Fruit fly (Drosophila melanogaster) whole organism, embryonic: ENCODE measurements around the gene Nlg4.

ENCODE experiments used
- CG10366 ChIP-seq: fragments of 200-800 bp; sonication (Bioruptor generic); IDR thresholded peaks from 2 replicates; pipeline ENCODE4 v1.3.6; 2022; ENCODE audit warnings: missing biosample characterization, missing genetic modification characterization
- CG11093 ChIP-seq: fragments of 200-800 bp; sonication (Bioruptor generic); IDR thresholded peaks from 3 replicates; pipeline ENCODE4 v1.3.6; 2022; ENCODE audit warnings: missing biosample characterization, missing genetic modification characterization
- CG11504 ChIP-seq: fragments of 200-800 bp; sonication (Bioruptor generic); optimal IDR thresholded peaks from 3 replicates; lab custom pipeline; 2019; ENCODE audit warnings: missing biosample characterization, mild to moderate bottlenecking, missing genetic modification characterization, moderate library complexity
- CG1603 ChIP-seq: fragments of 200-800 bp; sonication (Bioruptor generic); optimal IDR thresholded peaks from 2 replicates; lab custom pipeline; 2019; ENCODE audit warnings: missing biosample characterization, mild to moderate bottlenecking, missing genetic modification characterization, moderate library complexity
- CG1647 ChIP-seq: fragments of 200-800 bp; sonication (Bioruptor generic); optimal IDR thresholded peaks from 3 replicates; lab custom pipeline; 2016; ENCODE audit warnings: missing biosample characterization, missing genetic modification characterization
- CG17802 ChIP-seq: fragments of 200-800 bp; sonication (Bioruptor generic); optimal IDR thresholded peaks from 2 replicates; lab custom pipeline; 2018; ENCODE audit warnings: missing biosample characterization, mild to moderate bottlenecking, missing genetic modification characterization, moderate library complexity
- CG18262 ChIP-seq: fragments of 200-800 bp; optimal IDR thresholded peaks from 3 replicates; lab custom pipeline; 2019; ENCODE audit warnings: missing biosample characterization, mild to moderate bottlenecking, missing genetic modification characterization, moderate library complexity
- CG18764 ChIP-seq: fragments of 200-800 bp; sonication (Bioruptor generic); optimal IDR thresholded peaks from 3 replicates; lab custom pipeline; 2016; ENCODE audit warnings: missing biosample characterization, missing genetic modification characterization
- CG2116 ChIP-seq: fragments of 200-800 bp; sonication (Bioruptor generic); optimal IDR thresholded peaks from 3 replicates; lab custom pipeline; 2018; ENCODE audit warnings: missing biosample characterization, mild to moderate bottlenecking, missing genetic modification characterization
- CG2199 ChIP-seq: fragments of 200-800 bp; sonication (Bioruptor generic); IDR thresholded peaks from 3 replicates; pipeline ENCODE4 v1.3.6; 2022; ENCODE audit warnings: missing biosample characterization, missing genetic modification characterization
- CG31388 ChIP-seq: fragments of 200-800 bp; sonication (Bioruptor generic); optimal IDR thresholded peaks from 2 replicates; lab custom pipeline; 2016; ENCODE audit warnings: missing biosample characterization, missing genetic modification characterization
- CG4820 ChIP-seq: fragments of 200-800 bp; sonication (Bioruptor generic); optimal IDR thresholded peaks from 3 replicates; lab custom pipeline; 2016; ENCODE audit warnings: missing biosample characterization, missing genetic modification characterization
- CG8290 ChIP-seq, 3 experiments: fragments of 200-800 bp; sonication (Bioruptor generic); optimal IDR thresholded peaks; 2 replicates each; lab custom pipeline; 2016 to 2019; ENCODE audit warnings: missing biosample characterization in 3 of 3, missing genetic modification characterization in 3 of 3, mild to moderate bottlenecking in 2 of 3, moderate library complexity in 1 of 3
- CG9437 ChIP-seq: fragments of 200-800 bp; sonication (Bioruptor generic); optimal IDR thresholded peaks from 2 replicates; lab custom pipeline; 2018; ENCODE audit warnings: missing biosample characterization, mild to moderate bottlenecking, missing genetic modification characterization
- CG9727 ChIP-seq: fragments of 200-800 bp; sonication (Bioruptor generic); optimal IDR thresholded peaks from 3 replicates; lab custom pipeline; 2017; ENCODE audit warnings: missing biosample characterization, mild to moderate bottlenecking, missing genetic modification characterization
- CG9817 ChIP-seq: fragments of 200-800 bp; sonication (Bioruptor generic); optimal IDR thresholded peaks from 2 replicates; lab custom pipeline; 2018; ENCODE audit warnings: missing biosample characterization, mild to moderate bottlenecking, missing genetic modification characterization, moderate library complexity
- CTCF ChIP-seq: fragments of 200-800 bp; sonication (Bioruptor generic); optimal IDR thresholded peaks from 2 replicates; lab custom pipeline; 2017; ENCODE audit warnings: missing biosample characterization, mild to moderate bottlenecking, missing genetic modification characterization, moderate library complexity
- Chrac-16 ChIP-seq: fragments of 200-800 bp; sonication (Bioruptor generic); optimal IDR thresholded peaks from 3 replicates; lab custom pipeline; 2016; ENCODE audit warnings: missing biosample characterization, missing genetic modification characterization
- E2f1 ChIP-seq: fragments of 200-800 bp; sonication (Bioruptor generic); IDR thresholded peaks from 2 replicates; pipeline ENCODE4 v1.3.6; 2022; ENCODE audit warnings: missing biosample characterization, missing genetic modification characterization
- H2.0 ChIP-seq: fragments of 200-800 bp; sonication (Bioruptor generic); IDR thresholded peaks from 2 replicates; pipeline ENCODE4 v1.3.6; 2022; ENCODE audit warnings: missing biosample characterization, missing genetic modification characterization
- Hr39 ChIP-seq: fragments of >200 bp; optimal IDR thresholded peaks from 2 replicates; lab custom pipeline; 2017
- Lhr ChIP-seq: fragments of 200-800 bp; sonication (Bioruptor generic); optimal IDR thresholded peaks from 3 replicates; lab custom pipeline; 2017; ENCODE audit warnings: mild to moderate bottlenecking, missing biosample characterization, missing genetic modification reagents, missing genetic modification characterization
- Myb ChIP-seq: fragments of 200-800 bp; sonication (Bioruptor generic); optimal IDR thresholded peaks from 2 replicates; lab custom pipeline; 2016; ENCODE audit warnings: missing biosample characterization, missing genetic modification characterization
- Oaz ChIP-seq: fragments of 200-800 bp; sonication (Bioruptor generic); IDR thresholded peaks from 2 replicates; pipeline ENCODE4 v1.3.6; 2022; ENCODE audit warnings: missing biosample characterization, missing genetic modification characterization
- Sry-δ ChIP-seq: fragments of 200-800 bp; sonication (Bioruptor generic); optimal IDR thresholded peaks from 2 replicates; lab custom pipeline; 2016; ENCODE audit warnings: missing biosample characterization, missing genetic modification characterization
- ase ChIP-seq: fragments of 200-800 bp; sonication (Bioruptor generic); IDR thresholded peaks from 3 replicates; pipeline ENCODE4 v1.3.6; 2022; ENCODE audit warnings: missing biosample characterization, missing genetic modification characterization
- bsh ChIP-seq, 2 experiments: fragments of 200-800 bp; sonication (Bioruptor generic); optimal IDR thresholded peaks; 2 replicates each; lab custom pipeline; 2017 to 2018; ENCODE audit warnings: mild to moderate bottlenecking in 2 of 2, missing biosample characterization in 2 of 2, missing genetic modification characterization in 2 of 2, moderate library complexity in 1 of 2
- disco-r ChIP-seq: fragments of 200-800 bp; sonication (Bioruptor generic); optimal IDR thresholded peaks from 2 replicates; lab custom pipeline; 2016; ENCODE audit warnings: missing biosample characterization, missing genetic modification characterization
- dm ChIP-seq: fragments of 200-800 bp; sonication (Bioruptor generic); optimal IDR thresholded peaks from 3 replicates; lab custom pipeline; 2016; ENCODE audit warnings: missing biosample characterization, missing genetic modification characterization
- dmrt99B ChIP-seq: fragments of 200-800 bp; sonication (Bioruptor generic); optimal IDR thresholded peaks from 2 replicates; lab custom pipeline; 2018; ENCODE audit warnings: missing biosample characterization, mild to moderate bottlenecking, missing genetic modification characterization, moderate library complexity
- dysf ChIP-seq: fragments of 200-800 bp; sonication (Bioruptor generic); IDR thresholded peaks from 3 replicates; pipeline ENCODE4 v1.3.6; 2022; ENCODE audit warnings: missing biosample characterization, missing genetic modification characterization
- fd102C ChIP-seq: fragments of 200-800 bp; sonication (Bioruptor generic); optimal IDR thresholded peaks from 2 replicates; lab custom pipeline; 2018; ENCODE audit warnings: missing biosample characterization, mild to moderate bottlenecking, missing genetic modification characterization, moderate library complexity
- grau ChIP-seq: fragments of 200-800 bp; optimal IDR thresholded peaks from 3 replicates; lab custom pipeline; 2019; ENCODE audit warnings: missing biosample characterization, mild to moderate bottlenecking, missing genetic modification characterization, moderate library complexity
- grn ChIP-seq: fragments of 200-800 bp; sonication (Bioruptor generic); optimal IDR thresholded peaks from 3 replicates; lab custom pipeline; 2017; ENCODE audit warnings: missing biosample characterization, missing genetic modification characterization
- mld ChIP-seq: fragments of 200-800 bp; sonication (Bioruptor generic); IDR thresholded peaks from 3 replicates; pipeline ENCODE4 v1.3.6; 2022; ENCODE audit warnings: missing biosample characterization, missing genetic modification characterization; ENCODE audit not compliant: partially characterized antibody
- nau ChIP-seq: fragments of 200-800 bp; sonication (Bioruptor generic); optimal IDR thresholded peaks from 3 replicates; lab custom pipeline; 2017; ENCODE audit warnings: missing biosample characterization, mild to moderate bottlenecking, missing genetic modification characterization, missing genetic modification reagents
- sens ChIP-seq: fragments of 200-800 bp; sonication (Bioruptor generic); peaks from one replicate; lab custom pipeline; 2016; ENCODE audit warnings: missing biosample characterization, missing genetic modification characterization
- sna ChIP-seq: fragments of 200-800 bp; sonication (Bioruptor generic); IDR thresholded peaks from 2 replicates; pipeline ENCODE4 v1.3.6; 2022; ENCODE audit warnings: missing biosample characterization, missing genetic modification characterization; ENCODE audit not compliant: partially characterized antibody
- stwl ChIP-seq: fragments of 200-800 bp; sonication (Bioruptor generic); optimal IDR thresholded peaks from 3 replicates; lab custom pipeline; 2018; ENCODE audit warnings: missing biosample characterization, mild to moderate bottlenecking, missing genetic modification characterization, moderate library complexity
- tin ChIP-seq: fragments of 200-800 bp; sonication (Bioruptor generic); optimal IDR thresholded peaks from 3 replicates; lab custom pipeline; 2016; ENCODE audit warnings: missing biosample characterization, missing genetic modification characterization

Nlg4 gene

dm6 chr3R:20285678-20286449 lies 81.3 kb downstream of the Nlg4 start (continued):
- TF ChIP-seq CG9817 (peak; percentile 35), H2.0 (GFP tag; lab: Robert Waterston, UW) (peak; percentile 51; the same call in 1 of the 2 replicates), nau (GFP tag; lab: Kevin White, UChicago) (peak; percentile 85), CG31388 (GFP tag; lab: Kevin White, UChicago) (peak; percentile 50), ase (GFP tag; lab: Robert Waterston, UW) (0 out of 3 replicates have a peak, but pooled peaks have one; percentile 25), dm (peak; percentile 30), fd102C (GFP tag; lab: Kevin White, UChicago) (no peak), disco-r (GFP tag; lab: Kevin White, UChicago) (no peak), CG18262 (tag; lab: Kevin White, UChicago) (peak; percentile 25), CG18764 (GFP tag; lab: Kevin White, UChicago) (peak; percentile 70), Sry-δ (GFP tag; lab: Kevin White, UChicago) (no peak), CG17802 (tag; lab: Kevin White, UChicago) (no peak), CG1603 (peak; percentile 82), CG11093 (GFP tag; lab: Robert Waterston, UW) (peak; percentile 45; the same call in 1 of the 3 replicates), CG4820 (GFP tag; lab: Kevin White, UChicago) (peak; percentile 61), Lhr (GFP tag; lab: Kevin White, UChicago) (peak; percentile 63), dysf (peak; percentile 39; the same call in 1 of the 3 replicates), Chrac-16 (GFP tag; lab: Kevin White, UChicago) (no peak), CG9437 (GFP tag; lab: Kevin White, UChicago) (no peak), CG2116 (GFP tag; lab: Kevin White, UChicago) (peak; percentile 18), grn (GFP tag; lab: Kevin White, UChicago) (peak; percentile 75), mld (no peak), CG9727 (GFP tag; lab: Kevin White, UChicago) (peak; percentile 78), CG1647 (GFP tag; lab: Kevin White, UChicago) (peak; percentile 75), sna (GFP tag; lab: Robert Waterston, UW) (no peak), E2f1 (GFP tag; lab: Robert Waterston, UW) (peak; percentile 45; the same call in 1 of the 2 replicates), bsh (GFP tag; optimal IDR thresholded peaks at IDR 0.05; lab: Kevin White, UChicago) (peak; percentile 11 to 90), Oaz (GFP tag; lab: Robert Waterston, UW) (no peak), CG10366 (GFP tag; lab: Robert Waterston, UW) (peak; percentile 33; the same call in 1 of the 2 replicates)

DNA sequence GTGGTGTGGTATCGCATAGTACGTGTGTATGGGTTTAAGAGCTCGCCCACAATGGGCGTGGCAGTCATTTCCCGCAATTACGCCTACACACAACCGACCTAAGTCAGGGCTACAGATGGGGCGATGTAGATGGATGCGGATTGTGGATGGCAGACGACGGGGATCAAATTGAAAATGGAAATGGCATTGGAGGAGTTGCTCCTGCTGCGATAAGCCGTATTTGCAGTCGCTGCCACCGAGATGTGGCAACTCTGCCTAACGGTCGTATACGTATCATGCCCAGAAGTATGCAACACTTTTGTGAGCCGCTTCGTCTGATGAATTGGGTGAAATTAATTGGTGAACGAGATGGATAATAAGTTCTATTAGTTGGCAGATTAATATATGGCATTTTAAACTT lies 82.1 kb downstream of the Nlg4 start:
- TF ChIP-seq tin (GFP tag; lab: Kevin White, UChicago) = no peak
- TF ChIP-seq grn (GFP tag; lab: Kevin White, UChicago) = no peak
- TF ChIP-seq CG11504 = peak; percentile 42
- TF ChIP-seq Hr39 (lab: Kevin White, UChicago) = no peak
- peak; percentile 57 for TF ChIP-seq stwl
- TF ChIP-seq CG2199 (GFP tag; lab: Robert Waterston, UW) = peak; percentile 76; the same call in 1 of the 3 replicates
- no peak for TF ChIP-seq grau (tag; lab: Kevin White, UChicago)
- peak; percentile 66 for TF ChIP-seq sens
- TF ChIP-seq Myb (GFP tag; lab: Kevin White, UChicago) = peak; percentile 48
- no peak for TF ChIP-seq H2.0 (GFP tag; lab: Robert Waterston, UW)
- TF ChIP-seq CG8290 (GFP tag; optimal IDR thresholded peaks at IDR 0.05; lab: Kevin White, UChicago) = peak; percentile 36
- TF ChIP-seq CG8290 (tag; optimal IDR thresholded peaks at IDR 0.05; lab: Kevin White, UChicago) = no peak
- TF ChIP-seq CTCF (GFP tag; lab: Kevin White, UChicago) = peak; percentile 1
- no peak for TF ChIP-seq dmrt99B (tag; lab: Kevin White, UChicago)
